Worm (Caenorhabditis elegans) whole organism, L4 larva: ENCODE data around the gene B0395.3.

Experiments used
- R02D3.7 ChIP-seq: fragments of 150-350 bp; sonication (generic microtip); optimal IDR thresholded peaks from 3 replicates; lab custom pipeline; 2014; ENCODE audit warnings: missing biosample characterization, missing genetic modification characterization
- aly-2 ChIP-seq: sonication (generic microtip); optimal IDR thresholded peaks from 2 replicates; lab custom pipeline; 2018; ENCODE audit warnings: missing biosample characterization, missing genetic modification characterization
- ama-1 ChIP-seq: fragments of 150-350 bp; optimal IDR thresholded peaks from 2 replicates; lab custom pipeline; 2014; ENCODE audit warnings: inconsistent platforms, mixed read lengths
- ceh-62 ChIP-seq: sonication (generic microtip); optimal IDR thresholded peaks from 2 replicates; lab custom pipeline; 2017; ENCODE audit warnings: missing biosample characterization, missing genetic modification characterization
- dve-1 ChIP-seq: sonication (generic microtip); optimal IDR thresholded peaks from 2 replicates; lab custom pipeline; 2017; ENCODE audit warnings: antibody characterized with exemption, mild to moderate bottlenecking, missing genetic modification characterization, missing compliant biosample characterization; ENCODE audit not compliant: insufficient read depth
- fkh-10 ChIP-seq: fragments of 150-350 bp; optimal IDR thresholded peaks from 2 replicates; lab custom pipeline; 2014; ENCODE audit warnings: missing biosample characterization, missing genetic modification reagents, missing genetic modification characterization
- hlh-30 ChIP-seq: sonication (generic microtip); optimal IDR thresholded peaks from 2 replicates; lab custom pipeline; 2017; ENCODE audit warnings: antibody characterized with exemption, mild to moderate bottlenecking, missing genetic modification characterization, missing compliant biosample characterization; ENCODE audit not compliant: insufficient read depth
- mdl-1 ChIP-seq, 2 experiments: fragments of 150-350 bp in 1 of 2; sonication (generic microtip) in 1 of 2; optimal IDR thresholded peaks; 2 replicates each; lab custom pipeline; 2014 to 2017; ENCODE audit warnings: missing biosample characterization in 2 of 2, missing genetic modification characterization in 2 of 2
- nhr-10 ChIP-seq: fragments of 150-350 bp; optimal IDR thresholded peaks from 2 replicates; lab custom pipeline; 2014; ENCODE audit warnings: missing biosample characterization, missing genetic modification characterization
- nhr-11 ChIP-seq: fragments of 150-350 bp; optimal IDR thresholded peaks from 2 replicates; lab custom pipeline; 2014; ENCODE audit warnings: missing biosample characterization, missing genetic modification characterization
- nhr-48 ChIP-seq: sonication (generic microtip); optimal IDR thresholded peaks from 2 replicates; lab custom pipeline; 2016; ENCODE audit warnings: mild to moderate bottlenecking, missing genetic modification characterization, missing compliant biosample characterization
- php-3 ChIP-seq: fragments of 200-800 bp; sonication (Bioruptor generic); IDR thresholded peaks from 2 replicates; pipeline ENCODE4 v1.3.6; 2022; ENCODE audit warnings: missing genetic modification reagents, missing genetic modification characterization, missing compliant biosample characterization
- tra-1 ChIP-seq: fragments of 200-800 bp; sonication (Bioruptor generic); IDR thresholded peaks from 2 replicates; pipeline ENCODE4 v1.3.6; 2022; ENCODE audit warnings: missing genetic modification reagents, missing genetic modification characterization, missing compliant biosample characterization
- unc-39 ChIP-seq: sonication (generic microtip); optimal IDR thresholded peaks from 2 replicates; lab custom pipeline; 2017; ENCODE audit warnings: missing biosample characterization, missing genetic modification characterization

DNA sequence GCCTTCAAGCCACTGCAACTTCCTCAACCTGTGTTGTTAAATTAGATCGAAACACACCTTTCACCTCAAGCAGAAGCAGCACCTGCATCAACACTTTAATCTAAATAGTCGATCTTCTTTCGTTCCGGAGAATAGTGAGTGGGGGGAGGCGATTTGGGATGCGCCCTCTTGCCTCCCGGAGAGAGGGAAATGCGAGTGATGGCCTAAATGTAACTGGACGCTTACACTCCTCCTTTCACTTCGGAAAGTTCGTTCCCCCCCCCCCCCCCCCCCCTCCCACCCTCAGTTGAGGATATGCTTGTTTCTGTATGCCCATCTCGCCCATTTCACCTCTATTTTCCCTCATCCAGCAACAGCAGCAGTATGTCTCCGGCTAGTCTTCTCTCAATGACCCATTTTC is 11.1 kb downstream of the B0395.3 start:
- TF ChIP-seq R02D3.7: no peak
- TF ChIP-seq fkh-10 (GFP tag; lab: Kevin White, UChicago): no peak
- no peak for TF ChIP-seq ama-1 (lab: Kevin White, UChicago)
- TF ChIP-seq nhr-48 (tag; lab: Kevin White, UChicago): no peak
- TF ChIP-seq php-3: no peak
- TF ChIP-seq mdl-1 (tag; optimal IDR thresholded peaks at IDR 0.05; lab: Kevin White, UChicago): no peak
- no peak for TF ChIP-seq ceh-62 (tag; lab: Kevin White, UChicago)
- no peak for TF ChIP-seq nhr-11
- no peak for TF ChIP-seq aly-2
- no peak for TF ChIP-seq tra-1 (GFP tag; lab: Robert Waterston, UW)
- TF ChIP-seq dve-1 (tag; lab: Kevin White, UChicago): no peak
- no peak for TF ChIP-seq hlh-30
- TF ChIP-seq nhr-10 (tag; lab: Kevin White, UChicago): no peak
- no peak for TF ChIP-seq unc-39 (tag; lab: Kevin White, UChicago)
